Fruit fly (Drosophila melanogaster) whole organism, embryonic: ENCODE results near the gene CCAP.

Experiments used
- B-H1 ChIP-seq: fragments of 200-800 bp; sonication (Bioruptor generic); IDR thresholded peaks from 3 replicates; pipeline ENCODE4 v1.3.6; 2022; ENCODE audit warnings: missing biosample characterization, missing genetic modification characterization
- CG13624 ChIP-seq: fragments of 200-800 bp; sonication (Bioruptor generic); optimal IDR thresholded peaks from 2 replicates; lab custom pipeline; 2016; ENCODE audit warnings: missing biosample characterization, missing genetic modification characterization
- CG13775 ChIP-seq: fragments of 200-800 bp; sonication (Bioruptor generic); optimal IDR thresholded peaks from 3 replicates; lab custom pipeline; 2017; ENCODE audit warnings: missing biosample characterization, mild to moderate bottlenecking, missing genetic modification characterization
- CG15011 ChIP-seq: fragments of 200-800 bp; sonication (Bioruptor generic); optimal IDR thresholded peaks from 3 replicates; lab custom pipeline; 2018; ENCODE audit warnings: missing biosample characterization, mild to moderate bottlenecking, missing genetic modification characterization
- CG17829 ChIP-seq: fragments of 200-800 bp; optimal IDR thresholded peaks from 2 replicates; lab custom pipeline; 2019; ENCODE audit warnings: missing biosample characterization, mild to moderate bottlenecking, missing genetic modification characterization, moderate library complexity
- CG18476 ChIP-seq: fragments of 200-800 bp; sonication (Bioruptor generic); optimal IDR thresholded peaks from 2 replicates; lab custom pipeline; 2016; ENCODE audit warnings: missing biosample characterization, mild to moderate bottlenecking, missing genetic modification characterization
- CG18619 ChIP-seq: fragments of 200-800 bp; sonication (Bioruptor generic); optimal IDR thresholded peaks from 3 replicates; lab custom pipeline; 2017; ENCODE audit warnings: missing biosample characterization, mild to moderate bottlenecking, missing genetic modification characterization
- CG32532 ChIP-seq: fragments of 200-800 bp; sonication (Bioruptor generic); IDR thresholded peaks from 2 replicates; pipeline ENCODE4 v1.3.6; 2022; ENCODE audit warnings: missing biosample characterization, missing genetic modification characterization
- CG33557 ChIP-seq: fragments of 200-800 bp; sonication (Bioruptor generic); optimal IDR thresholded peaks from 2 replicates; lab custom pipeline; 2019; ENCODE audit warnings: missing biosample characterization, mild to moderate bottlenecking, missing genetic modification characterization, moderate library complexity
- CG7357 ChIP-seq: fragments of 200-800 bp; sonication (Bioruptor generic); IDR thresholded peaks from 3 replicates; pipeline ENCODE4 v1.3.6; 2022; ENCODE audit warnings: missing biosample characterization, missing genetic modification characterization
- CG8924 ChIP-seq: fragments of 200-800 bp; optimal IDR thresholded peaks from 3 replicates; lab custom pipeline; 2019; ENCODE audit warnings: missing biosample characterization, mild to moderate bottlenecking, missing genetic modification characterization, moderate library complexity
- CG8944 ChIP-seq: fragments of 200-800 bp; sonication (Bioruptor generic); optimal IDR thresholded peaks from 3 replicates; lab custom pipeline; 2016; ENCODE audit warnings: missing biosample characterization, missing genetic modification characterization
- Gsc ChIP-seq: fragments of 200-800 bp; sonication (Bioruptor generic); IDR thresholded peaks from 2 replicates; pipeline ENCODE4 v1.3.6; 2022; ENCODE audit warnings: missing biosample characterization, missing genetic modification characterization
- H2.0 ChIP-seq: fragments of 200-800 bp; sonication (Bioruptor generic); IDR thresholded peaks from 2 replicates; pipeline ENCODE4 v1.3.6; 2022; ENCODE audit warnings: missing biosample characterization, missing genetic modification characterization
- HHEX ChIP-seq: fragments of 200-800 bp; sonication (Bioruptor generic); optimal IDR thresholded peaks from 3 replicates; lab custom pipeline; 2017; ENCODE audit warnings: missing biosample characterization, mild to moderate bottlenecking, missing genetic modification characterization, missing genetic modification reagents
- HLH3B ChIP-seq: fragments of 200-800 bp; sonication (Bioruptor generic); IDR thresholded peaks from 2 replicates; pipeline ENCODE4 v1.3.6; 2022; ENCODE audit warnings: missing biosample characterization, missing genetic modification characterization
- MBD-R2 ChIP-seq: fragments of 200-800 bp; sonication (Bioruptor generic); IDR thresholded peaks from 2 replicates; pipeline ENCODE4 v1.3.6; 2022; ENCODE audit warnings: missing biosample characterization, missing genetic modification characterization
- Max ChIP-seq: fragments of 200-800 bp; sonication (Bioruptor generic); optimal IDR thresholded peaks from 2 replicates; lab custom pipeline; 2016; ENCODE audit warnings: missing biosample characterization, mild to moderate bottlenecking, missing genetic modification characterization
- NC2β ChIP-seq: fragments of 200-800 bp; sonication (Bioruptor generic); optimal IDR thresholded peaks from 2 replicates; lab custom pipeline; 2016; ENCODE audit warnings: missing biosample characterization, missing genetic modification characterization
- Nf-YC ChIP-seq: fragments of 200-800 bp; optimal IDR thresholded peaks from 3 replicates; lab custom pipeline; 2019; ENCODE audit warnings: missing biosample characterization, mild to moderate bottlenecking, missing genetic modification characterization, moderate library complexity
- Oli ChIP-seq: fragments of 200-800 bp; sonication (Bioruptor generic); optimal IDR thresholded peaks from 2 replicates; lab custom pipeline; 2018; ENCODE audit warnings: missing biosample characterization, mild to moderate bottlenecking, missing genetic modification characterization, moderate library complexity
- Sry-β ChIP-seq: fragments of 200-800 bp; sonication (Bioruptor generic); optimal IDR thresholded peaks from 2 replicates; lab custom pipeline; 2018; ENCODE audit warnings: missing biosample characterization, mild to moderate bottlenecking, missing genetic modification characterization, moderate library complexity
- YL-1 ChIP-seq: fragments of 200-800 bp; sonication (Bioruptor generic); optimal IDR thresholded peaks from 3 replicates; lab custom pipeline; 2017; ENCODE audit warnings: missing biosample characterization, mild to moderate bottlenecking, missing genetic modification characterization
- abd-A ChIP-seq: fragments of 200-800 bp; sonication (Bioruptor generic); optimal IDR thresholded peaks from 3 replicates; lab custom pipeline; 2019; ENCODE audit warnings: missing biosample characterization, mild to moderate bottlenecking, missing genetic modification characterization, moderate library complexity
- ato ChIP-seq: fragments of 200-800 bp; sonication (Bioruptor generic); IDR thresholded peaks from 2 replicates; pipeline ENCODE4 v1.3.6; 2022; ENCODE audit warnings: missing biosample characterization, missing genetic modification characterization; ENCODE audit not compliant: partially characterized antibody
- bbx ChIP-seq: fragments of 200-800 bp; sonication (Bioruptor generic); IDR thresholded peaks from 2 replicates; pipeline ENCODE4 v1.3.6; 2022; ENCODE audit warnings: missing biosample characterization, missing genetic modification characterization; ENCODE audit not compliant: partially characterized antibody
- chif ChIP-seq, 2 experiments: fragments of 200-800 bp; sonication (Bioruptor generic); optimal IDR thresholded peaks; 3 replicates each; lab custom pipeline; 2016; ENCODE audit warnings: missing biosample characterization in 2 of 2, missing genetic modification characterization in 2 of 2
- chm ChIP-seq: fragments of 200-800 bp; sonication (Bioruptor generic); IDR thresholded peaks from 2 replicates; pipeline ENCODE4 v1.3.6; 2022; ENCODE audit warnings: missing biosample characterization, missing genetic modification characterization
- crol ChIP-seq: fragments of 200-800 bp; sonication (Bioruptor generic); IDR thresholded peaks from 2 replicates; pipeline ENCODE4 v1.3.6; 2022; ENCODE audit warnings: missing biosample characterization, missing genetic modification characterization
- crp ChIP-seq, 2 experiments: fragments of 200-800 bp; sonication (Bioruptor generic); optimal IDR thresholded peaks; 2 replicates in 1 of 2; 3 replicates in 1 of 2; lab custom pipeline; 2017; ENCODE audit warnings: missing biosample characterization in 2 of 2, missing genetic modification characterization in 2 of 2, mild to moderate bottlenecking in 1 of 2, moderate library complexity in 1 of 2
- da ChIP-seq: fragments of 200-800 bp; sonication (Bioruptor generic); optimal IDR thresholded peaks from 2 replicates; lab custom pipeline; 2016; ENCODE audit warnings: missing biosample characterization, missing genetic modification characterization
- dati ChIP-seq: fragments of 200-800 bp; sonication (Bioruptor generic); IDR thresholded peaks from 2 replicates; pipeline ENCODE4 v1.3.6; 2022; ENCODE audit warnings: missing biosample characterization, missing genetic modification characterization
- dmrt99B ChIP-seq: fragments of 200-800 bp; sonication (Bioruptor generic); optimal IDR thresholded peaks from 2 replicates; lab custom pipeline; 2018; ENCODE audit warnings: missing biosample characterization, mild to moderate bottlenecking, missing genetic modification characterization, moderate library complexity
- fd96Cb ChIP-seq: fragments of 200-800 bp; sonication (Bioruptor generic); optimal IDR thresholded peaks from 2 replicates; lab custom pipeline; 2018; ENCODE audit warnings: missing biosample characterization, mild to moderate bottlenecking, missing genetic modification characterization, moderate library complexity
- fru ChIP-seq: fragments of >200 bp; optimal IDR thresholded peaks from 2 replicates; lab custom pipeline; 2017
- gem ChIP-seq: fragments of 200-800 bp; sonication (Bioruptor generic); optimal IDR thresholded peaks from 2 replicates; lab custom pipeline; 2019; ENCODE audit warnings: missing biosample characterization, mild to moderate bottlenecking, missing genetic modification characterization, moderate library complexity
- gt ChIP-seq: fragments of 200-800 bp; sonication (Bioruptor generic); IDR thresholded peaks from 2 replicates; pipeline ENCODE4 v1.3.6; 2022; ENCODE audit warnings: missing biosample characterization, missing genetic modification characterization
- h ChIP-seq: fragments of >200 bp; optimal IDR thresholded peaks from 2 replicates; lab custom pipeline; 2017
- ind ChIP-seq: fragments of 200-800 bp; sonication (Bioruptor generic); optimal IDR thresholded peaks from 3 replicates; lab custom pipeline; 2016; ENCODE audit warnings: missing biosample characterization, missing genetic modification characterization
- kay ChIP-seq: fragments of 200-800 bp; sonication (Bioruptor generic); optimal IDR thresholded peaks from 2 replicates; lab custom pipeline; 2016; ENCODE audit warnings: missing biosample characterization, missing genetic modification characterization
- kni ChIP-seq: fragments of 200-800 bp; sonication (Bioruptor generic); optimal IDR thresholded peaks from 3 replicates; lab custom pipeline; 2017; ENCODE audit warnings: mild to moderate bottlenecking, missing biosample characterization, missing genetic modification reagents, missing genetic modification characterization
- maf-S ChIP-seq: fragments of 200-800 bp; sonication (Bioruptor generic); optimal IDR thresholded peaks from 2 replicates; lab custom pipeline; 2016; ENCODE audit warnings: missing biosample characterization, missing genetic modification characterization
- nom ChIP-seq: fragments of 200-800 bp; sonication (Bioruptor generic); optimal IDR thresholded peaks from 2 replicates; lab custom pipeline; 2017; ENCODE audit warnings: missing biosample characterization, missing genetic modification characterization, mild to moderate bottlenecking, moderate library complexity, missing genetic modification reagents
- peb ChIP-seq: fragments of 200-800 bp; sonication (Bioruptor generic); IDR thresholded peaks from 2 replicates; pipeline ENCODE4 v1.3.6; 2022; ENCODE audit warnings: missing biosample characterization, missing genetic modification characterization
- pfk ChIP-seq: fragments of 200-800 bp; sonication (Bioruptor generic); optimal IDR thresholded peaks from 2 replicates; lab custom pipeline; 2018; ENCODE audit warnings: missing biosample characterization, mild to moderate bottlenecking, missing genetic modification characterization, moderate library complexity
- pho ChIP-seq: fragments of 200-800 bp; sonication (Bioruptor generic); optimal IDR thresholded peaks from 2 replicates; lab custom pipeline; 2016; ENCODE audit warnings: missing biosample characterization, missing genetic modification characterization
- ro ChIP-seq: fragments of 200-800 bp; sonication (Bioruptor generic); IDR thresholded peaks from 2 replicates; pipeline ENCODE4 v1.3.6; 2022; ENCODE audit warnings: missing biosample characterization, missing genetic modification characterization
- salm ChIP-seq: fragments of 200-800 bp; sonication (Bioruptor generic); optimal IDR thresholded peaks from 2 replicates; lab custom pipeline; 2018; ENCODE audit warnings: missing biosample characterization, mild to moderate bottlenecking, missing genetic modification characterization
- shn ChIP-seq: fragments of 200-800 bp; sonication (Bioruptor generic); optimal IDR thresholded peaks from 3 replicates; lab custom pipeline; 2016; ENCODE audit warnings: missing biosample characterization, missing genetic modification characterization
- sima ChIP-seq: fragments of 200-800 bp; sonication (Bioruptor generic); optimal IDR thresholded peaks from 2 replicates; lab custom pipeline; 2016; ENCODE audit warnings: missing biosample characterization, missing genetic modification characterization
- zf30C ChIP-seq: fragments of 200-800 bp; sonication (Bioruptor generic); optimal IDR thresholded peaks from 3 replicates; lab custom pipeline; 2018; ENCODE audit warnings: missing biosample characterization, mild to moderate bottlenecking, missing genetic modification characterization

The CCAP gene

dm6 chr3R:22750534-22750947 lies 48.7 kb upstream of the CCAP start, which contains the start of the genes rumi, CG7029 and Usp12-46 (continued):
- TF ChIP-seq HHEX (GFP tag; lab: Kevin White, UChicago) = peak; percentile 77
- peak; percentile 87 for TF ChIP-seq pho (GFP tag; lab: Kevin White, UChicago)
- 0 out of 2 replicates have a peak, but pooled peaks have one; percentile 10 for TF ChIP-seq crol (GFP tag; lab: Robert Waterston, UW)
- peak in 1 of 2 experiments; percentile 60 for TF ChIP-seq crp (GFP tag; optimal IDR thresholded peaks at IDR 0.05; lab: Kevin White, UChicago)
- TF ChIP-seq MBD-R2 = peak; percentile 92
- TF ChIP-seq Nf-YC = peak; percentile 74
- TF ChIP-seq CG17829 (tag; lab: Kevin White, UChicago) = peak; percentile 86
- no peak for TF ChIP-seq fru (lab: Kevin White, UChicago)
- TF ChIP-seq ind (GFP tag; lab: Kevin White, UChicago) = peak; percentile 88
- TF ChIP-seq HLH3B (GFP tag; lab: Robert Waterston, UW) = peak; percentile 81
- no peak for TF ChIP-seq dmrt99B
- peak; percentile 91 for TF ChIP-seq CG8944 (GFP tag; lab: Kevin White, UChicago)
- peak; percentile 92 for TF ChIP-seq gem (tag; lab: Kevin White, UChicago)
- TF ChIP-seq peb = peak; percentile 45; the same call in 1 of the 2 replicates
- TF ChIP-seq CG33557 = peak; percentile 84
- peak; percentile 79 for TF ChIP-seq kay (GFP tag; lab: Kevin White, UChicago)
- TF ChIP-seq gt (GFP tag; lab: Robert Waterston, UW) = peak; percentile 16; the same call in 1 of the 2 replicates
- peak; percentile 90 for TF ChIP-seq maf-S (GFP tag; lab: Kevin White, UChicago)
- peak; percentile 89 for TF ChIP-seq CG13624 (GFP tag; lab: Kevin White, UChicago)
- TF ChIP-seq CG18476 (GFP tag; lab: Kevin White, UChicago) = peak; percentile 81
- peak; percentile 70 for TF ChIP-seq YL-1 (GFP tag; lab: Kevin White, UChicago)
- peak; percentile 55 for TF ChIP-seq Gsc (GFP tag; lab: Robert Waterston, UW)
- TF ChIP-seq Max = peak; percentile 80
- peak; percentile 67 for TF ChIP-seq bbx (GFP tag; lab: Robert Waterston, UW)
- no peak for TF ChIP-seq sima (GFP tag; lab: Kevin White, UChicago)
- peak; percentile 25 for TF ChIP-seq kni (GFP tag; lab: Kevin White, UChicago)
- peak; percentile 80 for TF ChIP-seq Oli
- peak; percentile 58 for TF ChIP-seq nom
- peak; percentile 83 for TF ChIP-seq CG18619 (GFP tag; lab: Kevin White, UChicago)
- peak; percentile 89 for TF ChIP-seq shn (GFP tag; lab: Kevin White, UChicago)
- peak; percentile 85 for TF ChIP-seq da
- TF ChIP-seq CG7357 (GFP tag; lab: Robert Waterston, UW) = peak; percentile 60; the same call in 2 of the 3 replicates
- peak; percentile 67 for TF ChIP-seq ato (GFP tag; lab: Robert Waterston, UW)
- TF ChIP-seq H2.0 (GFP tag; lab: Robert Waterston, UW) = peak; percentile 83
- TF ChIP-seq CG8924 = peak; percentile 87
- TF ChIP-seq abd-A = no peak
- TF ChIP-seq pfk = peak; percentile 38
- 0 out of 2 replicates have a peak, but pooled peaks have one; percentile 39 for TF ChIP-seq dati (GFP tag; lab: Robert Waterston, UW)
- peak; percentile 87 to 93 for TF ChIP-seq chif (GFP tag; optimal IDR thresholded peaks at IDR 0.05; lab: Kevin White, UChicago)
- TF ChIP-seq fd96Cb (tag; lab: Kevin White, UChicago) = peak; percentile 82
- TF ChIP-seq CG15011 (GFP tag; lab: Kevin White, UChicago) = no peak
- TF ChIP-seq B-H1 (GFP tag; lab: Robert Waterston, UW) = peak; percentile 72
- TF ChIP-seq Sry-β = peak; percentile 21
- no peak for TF ChIP-seq zf30C (GFP tag; lab: Kevin White, UChicago)
- peak; percentile 91 for TF ChIP-seq NC2β
- TF ChIP-seq CG13775 (GFP tag; lab: Kevin White, UChicago) = peak; percentile 89
- no peak for TF ChIP-seq h (lab: Kevin White, UChicago)
- no peak for TF ChIP-seq ro (GFP tag; lab: Robert Waterston, UW)
- TF ChIP-seq salm (tag; lab: Kevin White, UChicago) = peak; percentile 69
- peak; percentile 79; the same call in 1 of the 2 replicates for TF ChIP-seq chm
- peak; percentile 89 for TF ChIP-seq CG32532 (GFP tag; lab: Robert Waterston, UW)
